Fruit fly (Drosophila melanogaster): Measurements from ENCODE around the gene CG10163.

DNA sequence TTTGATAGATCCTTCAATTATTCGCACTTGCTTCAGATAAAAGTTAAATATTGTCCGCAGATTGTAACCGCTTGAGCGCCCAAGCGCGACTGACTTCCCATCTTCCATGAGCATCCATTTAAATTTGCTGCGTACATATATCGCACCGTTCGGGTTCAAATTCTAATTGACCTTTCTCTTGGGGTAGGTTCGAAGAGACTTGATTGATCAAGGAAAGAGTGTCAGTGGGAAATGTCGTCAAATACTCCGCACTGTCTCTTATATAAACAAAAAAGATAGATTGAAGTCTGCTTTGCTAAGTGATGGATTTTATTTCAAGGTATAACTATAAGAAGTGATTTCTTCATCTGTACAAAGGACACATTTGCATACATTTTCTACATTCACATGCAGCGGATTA, 12.9 kb downstream of the CG10163 start, which contains the start of gene Mdr65:
- TF ChIP-seq CG3847 (GFP tag; IDR thresholded peaks at IDR 0.05): no peak
- TF ChIP-seq CG2120 (GFP tag; optimal IDR thresholded peaks at IDR 0.05): no peak
- no peak for TF ChIP-seq row (GFP tag; IDR thresholded peaks at IDR 0.05)
- no peak for TF ChIP-seq CG10654 (GFP tag; optimal IDR thresholded peaks at IDR 0.05)
- TF ChIP-seq usp (GFP tag; optimal IDR thresholded peaks at IDR 0.05): no peak
- no peak for TF ChIP-seq eve (GFP tag; optimal IDR thresholded peaks at IDR 0.05)
- TF ChIP-seq exex (tag; optimal IDR thresholded peaks at IDR 0.05): no peak
- TF ChIP-seq Ravus (GFP tag; IDR thresholded peaks at IDR 0.05): no peak
- no peak for TF ChIP-seq lbe (GFP tag; optimal IDR thresholded peaks at IDR 0.05)
